Worm (Caenorhabditis elegans) whole organism, L3 larva: ENCODE measurements around the gene fbxa-222.

Source experiments
- daf-12 ChIP-seq: fragments of 150-350 bp; optimal IDR thresholded peaks from 2 replicates; lab custom pipeline; 2014; ENCODE audit warnings: missing biosample characterization, missing genetic modification reagents, missing genetic modification characterization
- elt-3 ChIP-seq, 3 experiments: fragments of 150-350 bp in 1 of 3; sonication (generic microtip) in 2 of 3; optimal IDR thresholded peaks; 2 replicates in 2 of 3; 4 replicates in 1 of 3; lab custom pipeline; 2014 to 2017; ENCODE audit warnings: missing biosample characterization in 3 of 3, missing genetic modification characterization in 3 of 3
- fkh-10 ChIP-seq: sonication (generic microtip); optimal IDR thresholded peaks from 2 replicates; lab custom pipeline; 2017; ENCODE audit warnings: missing biosample characterization, missing genetic modification reagents, missing genetic modification characterization
- jun-1 ChIP-seq: fragments of 150-350 bp; optimal IDR thresholded peaks from 2 replicates; lab custom pipeline; 2014; ENCODE audit warnings: missing biosample characterization, missing genetic modification reagents, missing genetic modification characterization
- snpc-4 ChIP-seq: fragments of 150-350 bp; optimal IDR thresholded peaks from 2 replicates; lab custom pipeline; 2014; ENCODE audit warnings: missing biosample characterization, missing genetic modification characterization

- TF ChIP-seq snpc-4 (tag; lab: Kevin White, UChicago) (no peak), jun-1 (no peak), daf-12 (no peak), fkh-10 (GFP tag; lab: Kevin White, UChicago) (no peak), elt-3 (tag; optimal IDR thresholded peaks at IDR 0.05; lab: Kevin White, UChicago) (no peak)
Observed at ce11 chrX:146832-147231, 29.7 kb downstream of the fbxa-222 start.
